Worm (Caenorhabditis elegans) whole organism, late embryonic: ENCODE results near the gene F13H10.1.

Experiments
- C08G9.2 ChIP-seq: sonication (generic microtip); optimal IDR thresholded peaks from 2 replicates; lab custom pipeline; 2016; ENCODE audit warnings: mild to moderate bottlenecking, missing genetic modification characterization, moderate library complexity, missing compliant biosample characterization
- C38D4.7 ChIP-seq: fragments of 200-800 bp; sonication (Bioruptor generic); optimal IDR thresholded peaks from 2 replicates; lab custom pipeline; 2018; ENCODE audit warnings: mild to moderate bottlenecking, missing genetic modification characterization, moderate library complexity, missing compliant biosample characterization
- F13H6.1 ChIP-seq: sonication (generic microtip); optimal IDR thresholded peaks from 2 replicates; lab custom pipeline; 2016; ENCODE audit warnings: missing genetic modification characterization, missing compliant biosample characterization
- K02D7.2 ChIP-seq: sonication (generic microtip); optimal IDR thresholded peaks from 2 replicates; lab custom pipeline; 2017; ENCODE audit warnings: mild to moderate bottlenecking, missing genetic modification characterization, missing compliant biosample characterization
- K09A11.1 ChIP-seq: sonication (generic microtip); optimal IDR thresholded peaks from 2 replicates; lab custom pipeline; 2017; ENCODE audit warnings: antibody characterized with exemption, mild to moderate bottlenecking, missing genetic modification characterization, missing compliant biosample characterization; ENCODE audit not compliant: insufficient read depth
- T23F11.4 ChIP-seq: fragments of 200-800 bp; sonication (Bioruptor generic); optimal IDR thresholded peaks from 2 replicates; lab custom pipeline; 2018; ENCODE audit warnings: mild to moderate bottlenecking, missing genetic modification characterization, missing compliant biosample characterization
- ama-1 ChIP-seq: fragments of 150-350 bp; optimal IDR thresholded peaks from 2 replicates; lab custom pipeline; 2014
- ceh-14 ChIP-seq: sonication (generic microtip); optimal IDR thresholded peaks from 2 replicates; lab custom pipeline; 2016; ENCODE audit warnings: missing genotype, missing genetic modification characterization, missing compliant biosample characterization
- ceh-18 ChIP-seq: sonication (generic microtip); optimal IDR thresholded peaks from 2 replicates; lab custom pipeline; 2016; ENCODE audit warnings: missing genetic modification characterization, missing compliant biosample characterization
- ceh-19 ChIP-seq: fragments of 200-800 bp; sonication (Bioruptor generic); optimal IDR thresholded peaks from 2 replicates; lab custom pipeline; 2018; ENCODE audit warnings: mild to moderate bottlenecking, missing genetic modification characterization, missing compliant biosample characterization
- ceh-22 ChIP-seq: sonication (generic microtip); optimal IDR thresholded peaks from 2 replicates; lab custom pipeline; 2017; ENCODE audit warnings: missing biosample characterization, missing genetic modification characterization
- ceh-45 ChIP-seq: fragments of 200-800 bp; sonication (Bioruptor generic); IDR thresholded peaks from 2 replicates; pipeline ENCODE4 v1.3.6; 2022; ENCODE audit warnings: missing genetic modification reagents, missing genetic modification characterization, missing compliant biosample characterization
- ceh-48 ChIP-seq: sonication (generic microtip); optimal IDR thresholded peaks from 2 replicates; lab custom pipeline; 2016; ENCODE audit warnings: missing genetic modification characterization, inconsistent platforms, missing compliant biosample characterization
- ceh-9 ChIP-seq: sonication (generic microtip); optimal IDR thresholded peaks from 2 replicates; lab custom pipeline; 2016; ENCODE audit warnings: mild to moderate bottlenecking, missing genetic modification characterization, inconsistent platforms, missing compliant biosample characterization
- che-1 ChIP-seq: sonication (generic microtip); optimal IDR thresholded peaks from 2 replicates; lab custom pipeline; 2016; ENCODE audit warnings: mild to moderate bottlenecking, missing genetic modification characterization, missing compliant biosample characterization
- dmd-4 ChIP-seq: sonication (generic microtip); optimal IDR thresholded peaks from 2 replicates; lab custom pipeline; 2016; ENCODE audit warnings: borderline replicate concordance, missing genetic modification characterization, missing compliant biosample characterization
- elt-2 ChIP-seq: sonication (generic microtip); optimal IDR thresholded peaks from 2 replicates; lab custom pipeline; 2016; ENCODE audit warnings: missing genetic modification reagents, missing genetic modification characterization, missing compliant biosample characterization
- elt-4 ChIP-seq: sonication (generic microtip); optimal IDR thresholded peaks from 2 replicates; lab custom pipeline; 2016; ENCODE audit warnings: missing genetic modification characterization, missing compliant biosample characterization
- eyg-1 ChIP-seq: sonication (generic microtip); optimal IDR thresholded peaks from 2 replicates; lab custom pipeline; 2016; ENCODE audit warnings: missing genotype, missing genetic modification characterization, missing compliant biosample characterization
- fkh-6 ChIP-seq: sonication (generic microtip); optimal IDR thresholded peaks from 2 replicates; lab custom pipeline; 2016; ENCODE audit warnings: missing genetic modification characterization, missing compliant biosample characterization
- gmeb-2 ChIP-seq: sonication (generic microtip); optimal IDR thresholded peaks from 2 replicates; lab custom pipeline; 2016; ENCODE audit warnings: missing genetic modification characterization, inconsistent platforms, missing compliant biosample characterization
- hlh-13 ChIP-seq: fragments of 200-800 bp; sonication (Bioruptor generic); optimal IDR thresholded peaks from 2 replicates; lab custom pipeline; 2018; ENCODE audit warnings: mild to moderate bottlenecking, missing genetic modification characterization, missing compliant biosample characterization
- hlh-6 ChIP-seq: sonication (generic microtip); optimal IDR thresholded peaks from 2 replicates; lab custom pipeline; 2016; ENCODE audit warnings: missing genotype, missing genetic modification characterization, missing compliant biosample characterization
- lim-6 ChIP-seq: sonication (generic microtip); optimal IDR thresholded peaks from 2 replicates; lab custom pipeline; 2016; ENCODE audit warnings: missing genetic modification characterization, missing compliant biosample characterization
- lin-11 ChIP-seq: fragments of 200-800 bp; sonication (Bioruptor generic); optimal IDR thresholded peaks from 2 replicates; lab custom pipeline; 2018; ENCODE audit warnings: mild to moderate bottlenecking, missing genetic modification characterization, missing compliant biosample characterization
- nfya-1 ChIP-seq: sonication (generic microtip); optimal IDR thresholded peaks from 2 replicates; lab custom pipeline; 2017; ENCODE audit warnings: missing genetic modification characterization, mild to moderate bottlenecking, missing compliant biosample characterization, antibody characterized with exemption, moderate library complexity
- odd-2 ChIP-seq: sonication (generic microtip); optimal IDR thresholded peaks from 2 replicates; lab custom pipeline; 2017; ENCODE audit warnings: antibody characterized with exemption, mild to moderate bottlenecking, missing genetic modification characterization, missing compliant biosample characterization
- pha-4 ChIP-seq: fragments of 150-350 bp; optimal IDR thresholded peaks from 2 replicates; lab custom pipeline; 2018; ENCODE audit warnings: missing biosample characterization, missing genetic modification reagents, missing genetic modification characterization
- ref-2 ChIP-seq: sonication (generic microtip); optimal IDR thresholded peaks from 2 replicates; lab custom pipeline; 2016; ENCODE audit warnings: missing genetic modification characterization, missing compliant biosample characterization
- sdc-2 ChIP-seq: sonication (generic microtip); optimal IDR thresholded peaks from 2 replicates; lab custom pipeline; 2016; ENCODE audit warnings: missing genotype, missing genetic modification characterization, missing compliant biosample characterization
- sox-2 ChIP-seq: fragments of 200-800 bp; sonication (Bioruptor generic); IDR thresholded peaks from 2 replicates; pipeline ENCODE4 v1.3.6; 2022; ENCODE audit warnings: missing genetic modification reagents, missing genetic modification characterization, missing compliant biosample characterization
- syd-9 ChIP-seq: sonication (generic microtip); optimal IDR thresholded peaks from 2 replicates; lab custom pipeline; 2016; ENCODE audit warnings: mild to moderate bottlenecking, missing genetic modification characterization, moderate library complexity, missing compliant biosample characterization
- tbx-2 ChIP-seq: sonication (generic microtip); optimal IDR thresholded peaks from 2 replicates; lab custom pipeline; 2016; ENCODE audit warnings: missing genetic modification characterization, missing compliant biosample characterization
- tbx-7 ChIP-seq: sonication (generic microtip); optimal IDR thresholded peaks from 2 replicates; lab custom pipeline; 2016; ENCODE audit warnings: missing genotype, missing genetic modification characterization, missing compliant biosample characterization
- unc-3 ChIP-seq, 2 experiments: fragments of 200-800 bp in 1 of 2; sonication (Bioruptor generic) in 1 of 2; sonication (generic microtip) in 1 of 2; conservative IDR thresholded peaks in 1 of 2; optimal IDR thresholded peaks in 1 of 2; 2 replicates each; pipeline versions ENCODE4 v1.3.6 to Lab custom; 2016 to 2022; ENCODE audit warnings: missing compliant biosample characterization in 2 of 2, missing genetic modification characterization in 2 of 2, missing genetic modification reagents in 1 of 2
- unc-42 ChIP-seq: sonication (generic microtip); optimal IDR thresholded peaks from 2 replicates; lab custom pipeline; 2016; ENCODE audit warnings: missing genotype, missing genetic modification characterization, missing compliant biosample characterization
- unc-55 ChIP-seq: sonication (generic microtip); optimal IDR thresholded peaks from 2 replicates; lab custom pipeline; 2017; ENCODE audit warnings: missing biosample characterization, missing genetic modification reagents, missing genetic modification characterization
- zip-5 ChIP-seq: sonication (generic microtip); optimal IDR thresholded peaks from 2 replicates; lab custom pipeline; 2016; ENCODE audit warnings: missing genetic modification characterization, missing compliant biosample characterization
- ztf-16 ChIP-seq: sonication (generic microtip); optimal IDR thresholded peaks from 2 replicates; lab custom pipeline; 2017; ENCODE audit warnings: missing genetic modification characterization, missing compliant biosample characterization

The F13H10.1 gene

ce11 chrIV:11038218-11038617 lies 33.8 kb downstream of the F13H10.1 start:
- TF ChIP-seq ceh-9 (tag; lab: Kevin White, UChicago) (no peak), odd-2 (tag; lab: Kevin White, UChicago) (no peak), ama-1 (no peak), hlh-13 (no peak), ceh-45 (GFP tag; lab: Robert Waterston, UW) (no peak), elt-2 (tag; lab: Kevin White, UChicago) (no peak), tbx-7 (no peak), fkh-6 (tag; lab: Kevin White, UChicago) (no peak), ceh-48 (tag; lab: Kevin White, UChicago) (no peak), ref-2 (tag; lab: Kevin White, UChicago) (no peak), sdc-2 (tag; lab: Kevin White, UChicago) (no peak), ceh-14 (tag; lab: Kevin White, UChicago) (no peak), ztf-16 (no peak)

ce11 chrIV:11038618-11038664 lies 34.1 kb downstream of the F13H10.1 start, which contains the start of gene kdin-1:
kdin-1 (plus strand) TSS chrIV:11038655.
- TF ChIP-seq unc-42 (tag; lab: Kevin White, UChicago) = no peak
- TF ChIP-seq, all 69 proteins: peak for 0

- TF ChIP-seq tbx-2 (tag; lab: Kevin White, UChicago) = peak; percentile 6
- TF ChIP-seq nfya-1 (tag; lab: Kevin White, UChicago) = peak; percentile 17
- TF ChIP-seq ceh-19 = no peak
- TF ChIP-seq, all 69 proteins: peak for 2
These were observed 34.3 kb downstream of the F13H10.1 start for ce11 chrIV:11038665-11039064.

ce11 chrIV:11044377-11044776 lies 40.0 kb downstream of the F13H10.1 start:
- no peak for TF ChIP-seq T23F11.4 (GFP tag; lab: Kevin White, UChicago)
- no peak for TF ChIP-seq zip-5 (tag; lab: Kevin White, UChicago)
- no peak for TF ChIP-seq hlh-13
- TF ChIP-seq dmd-4 (tag; lab: Kevin White, UChicago) = no peak
- TF ChIP-seq lin-11 = no peak
- TF ChIP-seq K09A11.1 (tag; lab: Kevin White, UChicago) = no peak
- no peak for TF ChIP-seq unc-3 (GFP tag; conservative IDR thresholded peaks at IDR 0.05; lab: Robert Waterston, UW)
- TF ChIP-seq unc-3 (tag; optimal IDR thresholded peaks at IDR 0.05; lab: Kevin White, UChicago) = no peak
- TF ChIP-seq ztf-16 = no peak
- TF ChIP-seq ceh-45 (GFP tag; lab: Robert Waterston, UW) = no peak
- TF ChIP-seq che-1 (tag; lab: Kevin White, UChicago) = no peak
- no peak for TF ChIP-seq ceh-22 (tag; lab: Kevin White, UChicago)
- no peak for TF ChIP-seq elt-4 (tag; lab: Kevin White, UChicago)
- no peak for TF ChIP-seq elt-2 (tag; lab: Kevin White, UChicago)
- TF ChIP-seq ref-2 (tag; lab: Kevin White, UChicago) = no peak
- no peak for TF ChIP-seq unc-55
- no peak for TF ChIP-seq C38D4.7 (GFP tag; lab: Kevin White, UChicago)
- no peak for TF ChIP-seq eyg-1 (tag; lab: Kevin White, UChicago)
- no peak for TF ChIP-seq hlh-6 (tag; lab: Kevin White, UChicago)
- TF ChIP-seq ceh-18 = no peak
- TF ChIP-seq syd-9 (tag; lab: Kevin White, UChicago) = no peak

ce11 chrIV:11048871-11049270 lies 44.5 kb downstream of the F13H10.1 start, which contains the start of gene F36H1.11:
F36H1.11 (plus strand) TSS chrIV:11049171.
- TF ChIP-seq unc-42 (tag; lab: Kevin White, UChicago) (peak; percentile 44), C08G9.2 (tag; lab: Kevin White, UChicago) (no peak)

ce11 chrIV:11049806-11050205 lies 45.4 kb downstream of the F13H10.1 start, which contains the start of gene F36H1.3:
F36H1.3 (plus strand) TSS chrIV:11050128.
- TF ChIP-seq F13H6.1 (tag; lab: Kevin White, UChicago) = no peak
- no peak for TF ChIP-seq hlh-6 (tag; lab: Kevin White, UChicago)
- TF ChIP-seq ama-1 = no peak
- TF ChIP-seq sdc-2 (tag; lab: Kevin White, UChicago) = no peak
- no peak for TF ChIP-seq gmeb-2 (tag; lab: Kevin White, UChicago)
- TF ChIP-seq ceh-48 (tag; lab: Kevin White, UChicago) = no peak
- TF ChIP-seq pha-4 = no peak
- TF ChIP-seq elt-2 (tag; lab: Kevin White, UChicago) = no peak
- no peak for TF ChIP-seq lim-6 (tag; lab: Kevin White, UChicago)
- TF ChIP-seq K02D7.2 (tag; lab: Kevin White, UChicago) = no peak
- TF ChIP-seq unc-42 (tag; lab: Kevin White, UChicago) = no peak
- TF ChIP-seq sox-2 = no peak
- no peak for TF ChIP-seq K09A11.1 (tag; lab: Kevin White, UChicago)
- no peak for TF ChIP-seq eyg-1 (tag; lab: Kevin White, UChicago)
- TF ChIP-seq ztf-16 = no peak
- TF ChIP-seq ref-2 (tag; lab: Kevin White, UChicago) = no peak
- TF ChIP-seq tbx-7 = no peak
- no peak for TF ChIP-seq zip-5 (tag; lab: Kevin White, UChicago)
